Worm (Caenorhabditis elegans) whole organism, L4 larva: Measurements from ENCODE around the gene F40G9.12.

Source experiments
- F49E8.2 ChIP-seq: sonication (generic microtip); optimal IDR thresholded peaks from 2 replicates; lab custom pipeline; 2016; ENCODE audit warnings: missing compliant biosample characterization, mild to moderate bottlenecking, missing genetic modification characterization, borderline replicate concordance
- duxl-1 ChIP-seq: sonication (generic microtip); optimal IDR thresholded peaks from 2 replicates; lab custom pipeline; 2016; ENCODE audit warnings: mild to moderate bottlenecking, missing genetic modification characterization, moderate library complexity, missing compliant biosample characterization; ENCODE audit not compliant: poor library complexity
- madf-5 ChIP-seq, 2 experiments: fragments of 200-800 bp; sonication (Bioruptor generic); IDR thresholded peaks; 2 replicates each; pipeline ENCODE4 v1.3.6; 2022; ENCODE audit warnings: missing compliant biosample characterization in 2 of 2, missing genetic modification characterization in 2 of 2
- madf-9 ChIP-seq: fragments of 200-800 bp; sonication (Bioruptor generic); conservative IDR thresholded peaks from 2 replicates; pipeline ENCODE4 v1.3.6; 2022; ENCODE audit warnings: missing genetic modification reagents, missing genetic modification characterization, missing compliant biosample characterization
- nhr-237 ChIP-seq: sonication (generic microtip); optimal IDR thresholded peaks from 2 replicates; lab custom pipeline; 2017; ENCODE audit warnings: missing biosample characterization, missing genetic modification characterization
- nhr-77 ChIP-seq: fragments of 150-350 bp; optimal IDR thresholded peaks from 2 replicates; lab custom pipeline; 2014; ENCODE audit warnings: missing biosample characterization, missing genetic modification characterization
- php-3 ChIP-seq: fragments of 200-800 bp; sonication (Bioruptor generic); IDR thresholded peaks from 2 replicates; pipeline ENCODE4 v1.3.6; 2022; ENCODE audit warnings: missing genetic modification reagents, missing genetic modification characterization, missing compliant biosample characterization
- skn-1 ChIP-seq: fragments of 150-350 bp; optimal IDR thresholded peaks from 2 replicates; lab custom pipeline; 2014; ENCODE audit warnings: missing biosample characterization, missing genetic modification characterization
- unc-62 ChIP-seq, 3 experiments: fragments of 150-350 bp in 1 of 3; sonication (generic microtip); optimal IDR thresholded peaks in 2 of 3; peaks in 1 of 3; 1 replicate in 1 of 3; 2 replicates in 2 of 3; lab custom pipeline; 2014 to 2017; ENCODE audit warnings: missing biosample characterization in 3 of 3, missing genetic modification characterization in 3 of 3, missing genetic modification reagents in 3 of 3, missing genotype in 1 of 3

ce11 chrIII:189280-189679 lies 17.6 kb downstream of the F40G9.12 start:
- TF ChIP-seq madf-9 (GFP tag; lab: Robert Waterston, UW) (no peak), nhr-77 (no peak), php-3 (no peak), F49E8.2 (no peak), unc-62 (GFP tag; optimal IDR thresholded peaks at IDR 0.05 in 1 of 2; lab: Kevin White, UChicago) (no peak), unc-62 (tag; optimal IDR thresholded peaks at IDR 0.05; lab: Kevin White, UChicago) (no peak), skn-1 (no peak), nhr-237 (no peak), duxl-1 (tag; lab: Kevin White, UChicago) (no peak), madf-5 (GFP tag; IDR thresholded peaks at IDR 0.05; lab: Robert Waterston, UW) (no peak)
